Worm (Caenorhabditis elegans): ENCODE data around the gene F59B2.12.

Gene F59B2.12

ce11 chrIII:9023601-9024000 is 6.2 kb downstream of the F59B2.12 start:
- TF ChIP-seq pqm-1 (tag; optimal IDR thresholded peaks at IDR 0.05) (no peak), mec-3 (tag; optimal IDR thresholded peaks at IDR 0.05; ENCODE audit: borderline replicate concordance) (no peak), lim-6 (tag; optimal IDR thresholded peaks at IDR 0.05) (no peak), tbx-2 (tag; optimal IDR thresholded peaks at IDR 0.05) (no peak), hlh-30 (tag; optimal IDR thresholded peaks at IDR 0.05; ENCODE audit: insufficient read depth) (no peak)

ce11 chrIII:9026951-9027350 is 9.6 kb downstream of the F59B2.12 start, which contains the start of gene F59B2.13:
TSS of gene F59B2.13 (minus strand) at chrIII:9027051.
- TF ChIP-seq pha-4 (tag; optimal IDR thresholded peaks at IDR 0.05) (no peak), pha-2 (tag; optimal IDR thresholded peaks at IDR 0.05) (no peak), ceh-24 (tag; optimal IDR thresholded peaks at IDR 0.05) (no peak), fax-1 (tag; optimal IDR thresholded peaks at IDR 0.05) (no peak), mec-3 (tag; optimal IDR thresholded peaks at IDR 0.05; ENCODE audit: borderline replicate concordance) (no peak), K09A11.1 (tag; optimal IDR thresholded peaks at IDR 0.05; ENCODE audit: insufficient read depth) (no peak), unc-42 (tag; optimal IDR thresholded peaks at IDR 0.05) (no peak), tbx-7 (tag; optimal IDR thresholded peaks at IDR 0.05) (no peak)

- no peak for TF ChIP-seq C08G9.2 (tag; optimal IDR thresholded peaks at IDR 0.05)
- no peak for TF ChIP-seq ceh-34 (tag; optimal IDR thresholded peaks at IDR 0.05)
- no peak for TF ChIP-seq ceh-14 (tag; optimal IDR thresholded peaks at IDR 0.05)
- TF ChIP-seq K09A11.1 (tag; optimal IDR thresholded peaks at IDR 0.05; ENCODE audit: insufficient read depth), result no peak
- TF ChIP-seq unc-86 (tag; optimal IDR thresholded peaks at IDR 0.05), result no peak
- TF ChIP-seq zip-5 (tag; optimal IDR thresholded peaks at IDR 0.05), result no peak
- TF ChIP-seq hlh-30 (tag; optimal IDR thresholded peaks at IDR 0.05; ENCODE audit: insufficient read depth), result no peak
- no peak for TF ChIP-seq pax-1 (tag; optimal IDR thresholded peaks at IDR 0.05)
- TF ChIP-seq dve-1 (tag; optimal IDR thresholded peaks at IDR 0.05), result no peak
- no peak for TF ChIP-seq K02D7.2 (tag; optimal IDR thresholded peaks at IDR 0.05)
- no peak for TF ChIP-seq ceh-31 (tag; optimal IDR thresholded peaks at IDR 0.05)
- TF ChIP-seq ceh-48 (tag; optimal IDR thresholded peaks at IDR 0.05), result no peak
- TF ChIP-seq ets-4 (tag; optimal IDR thresholded peaks at IDR 0.05), result no peak
- no peak for TF ChIP-seq pha-4 (tag; optimal IDR thresholded peaks at IDR 0.05)
- TF ChIP-seq elt-2 (tag; optimal IDR thresholded peaks at IDR 0.05), result no peak
- no peak for TF ChIP-seq elt-4 (tag; optimal IDR thresholded peaks at IDR 0.05)
- no peak for TF ChIP-seq hlh-15 (tag; optimal IDR thresholded peaks at IDR 0.05)
Observed at ce11 chrIII:9030818-9031217, 13.4 kb downstream of the F59B2.12 start.

- TF ChIP-seq ceh-19 (GFP tag; optimal IDR thresholded peaks at IDR 0.05) (no peak), tbx-2 (tag; optimal IDR thresholded peaks at IDR 0.05) (no peak), npax-4 (tag; optimal IDR thresholded peaks at IDR 0.05) (no peak), nfya-1 (tag; optimal IDR thresholded peaks at IDR 0.05) (no peak), ceh-30 (tag; optimal IDR thresholded peaks at IDR 0.05) (no peak), C08G9.2 (tag; optimal IDR thresholded peaks at IDR 0.05) (no peak), hlh-8 (tag; optimal IDR thresholded peaks at IDR 0.05) (no peak), ztf-16 (tag; optimal IDR thresholded peaks at IDR 0.05) (no peak), ceh-9 (tag; optimal IDR thresholded peaks at IDR 0.05) (no peak), rnt-1 (tag; optimal IDR thresholded peaks at IDR 0.05) (no peak), madf-2 (tag; optimal IDR thresholded peaks at IDR 0.05) (no peak), hlh-13 (GFP tag; optimal IDR thresholded peaks at IDR 0.05) (no peak), ttx-3 (tag; optimal IDR thresholded peaks at IDR 0.05) (no peak), dmd-4 (tag; optimal IDR thresholded peaks at IDR 0.05; ENCODE audit: borderline replicate concordance) (no peak), F13H6.1 (tag; optimal IDR thresholded peaks at IDR 0.05) (no peak), K02D7.2 (tag; optimal IDR thresholded peaks at IDR 0.05) (no peak), ceh-31 (tag; optimal IDR thresholded peaks at IDR 0.05) (no peak)
Observed at ce11 chrIII:9034133-9034532, 16.7 kb downstream of the F59B2.12 start.
